Comparison of ENCODE assay signal across 3 worm cellular contexts in genomic region chrV:11516141-11516591, ce11.
TF ChIP-seq lines count a peak whose summit lies in the region.

Gene sdz-8 (minus strand): TSS chrV:11516191.

TF ChIP-seq in whole organism, L1 larva, 84 proteins besides CTCF, POLR2A, EP300 and RAD21:
- no peak for TF ChIP-seq fos-1 (tag; optimal IDR thresholded peaks at IDR 0.05; lab: Kevin White, UChicago)
- TF ChIP-seq fkh-4 (tag; optimal IDR thresholded peaks at IDR 0.05; lab: Kevin White, UChicago; ENCODE audit: borderline replicate concordance), result no peak
- peak; percentile 26 for TF ChIP-seq lin-14 (GFP tag; optimal IDR thresholded peaks at IDR 0.05; lab: Kevin White, UChicago)
- no peak for TF ChIP-seq nhr-20 (tag; optimal IDR thresholded peaks at IDR 0.05; lab: Kevin White, UChicago)
- no peak for TF ChIP-seq nhr-47 (tag; optimal IDR thresholded peaks at IDR 0.05; lab: Kevin White, UChicago)
- no peak for TF ChIP-seq efl-1 (optimal IDR thresholded peaks at IDR 0.05; lab: Kevin White, UChicago)
- TF ChIP-seq efl-1 (GFP tag; optimal IDR thresholded peaks at IDR 0.05 in 1 of 2; lab: Kevin White, UChicago), result peak in 1 of 2 experiments; percentile 58
- no peak for TF ChIP-seq tbx-2 (tag; optimal IDR thresholded peaks at IDR 0.05; lab: Kevin White, UChicago)
- TF ChIP-seq C16A3.4 (tag; optimal IDR thresholded peaks at IDR 0.05; lab: Kevin White, UChicago), result no peak
- TF ChIP-seq skn-1 (tag; optimal IDR thresholded peaks at IDR 0.05; lab: Kevin White, UChicago), result peak; percentile 93
- no peak for TF ChIP-seq nhr-77 (tag; optimal IDR thresholded peaks at IDR 0.05; lab: Kevin White, UChicago)

TF ChIP-seq in whole organism, L3 larva, 47 proteins besides CTCF, POLR2A, EP300 and RAD21:
- peak; percentile 80 for TF ChIP-seq skn-1 (tag; optimal IDR thresholded peaks at IDR 0.05; lab: Kevin White, UChicago)
- TF ChIP-seq nhr-67 (tag; optimal IDR thresholded peaks at IDR 0.05; lab: Kevin White, UChicago), result no peak
- peak; percentile 12 for TF ChIP-seq pha-4 (tag; optimal IDR thresholded peaks at IDR 0.05; lab: Kevin White, UChicago)
- no peak for TF ChIP-seq unc-62 (GFP tag; optimal IDR thresholded peaks at IDR 0.05; lab: Kevin White, UChicago)

TF ChIP-seq in whole organism, L4 larva, 104 proteins besides CTCF, POLR2A, EP300 and RAD21:
- TF ChIP-seq nhr-77 (tag; optimal IDR thresholded peaks at IDR 0.05; lab: Kevin White, UChicago), result no peak
- no peak for TF ChIP-seq ces-1 (GFP tag; optimal IDR thresholded peaks at IDR 0.05; lab: Kevin White, UChicago)
- TF ChIP-seq nhr-28 (tag; optimal IDR thresholded peaks at IDR 0.05; lab: Kevin White, UChicago), result peak; percentile 76
- TF ChIP-seq daf-16 (GFP tag; optimal IDR thresholded peaks at IDR 0.05; lab: Kevin White, UChicago), result no peak
- peak; percentile 44 for TF ChIP-seq daf-16 (tag; optimal IDR thresholded peaks at IDR 0.05; lab: Kevin White, UChicago)
- no peak for TF ChIP-seq lsy-2 (tag; optimal IDR thresholded peaks at IDR 0.05; lab: Kevin White, UChicago)

Comparison
In these comparisons a context has a peak if more than half of its experiments do, and no peak if none do; other contexts are left out.
1. Of the 29 proteins assayed by ChIP-seq in both whole organism, L4 larva and whole organism, L1 larva: peak only in whole organism, L4 larva: nhr-28; only in whole organism, L1 larva: skn-1; in both: none; in neither: 27.